Fruit fly (Drosophila melanogaster) S2 (cell line): Measurements from ENCODE around the gene AstCC.

Experiments
- CG8478 ChIP-seq: fragments of >200 bp; optimal IDR thresholded peaks from 2 replicates; lab custom pipeline; 2018
- CTCF ChIP-seq, 2 experiments: fragments of >200 bp; optimal IDR thresholded peaks; 2 replicates each; lab custom pipeline; 2018

dm6 chr2L:11075114-11075513, 9.9 kb downstream of the AstCC start, which contains the start of gene CG43725:
- no peak for TF ChIP-seq CG8478
- TF ChIP-seq CTCF (optimal IDR thresholded peaks at IDR 0.05; lab: Kevin White, UChicago), result no peak
